Worm (Caenorhabditis elegans): ENCODE measurements around the gene C03B1.1.

DNA sequence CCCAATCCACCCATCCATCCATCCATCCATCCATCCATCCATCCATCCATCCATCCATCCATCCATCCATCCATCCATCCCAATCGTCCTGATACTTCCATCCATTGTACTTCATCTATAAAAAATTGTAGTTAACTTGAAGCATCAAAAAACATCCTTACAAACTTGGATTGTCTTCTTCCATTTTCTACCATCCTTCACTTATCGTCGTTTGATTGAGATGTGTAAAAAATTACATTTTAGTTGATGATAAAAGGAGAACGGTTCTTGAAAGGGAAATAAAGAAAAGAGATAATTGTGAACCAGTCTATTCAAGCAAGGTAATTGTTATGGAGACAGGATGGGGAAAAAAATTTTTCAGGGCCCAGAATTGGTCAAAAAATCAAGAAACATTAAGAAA lies 16.8 kb upstream of the C03B1.1 start, which contains the start of gene C03B1.10:
- TF ChIP-seq ref-1 (GFP tag; conservative IDR thresholded peaks at IDR 0.05) (no peak), klf-2 (GFP tag; conservative IDR thresholded peaks at IDR 0.05) (no peak), cog-1 (tag; optimal IDR thresholded peaks at IDR 0.05) (no peak), T22C8.4 (GFP tag; IDR thresholded peaks at IDR 0.05) (no peak), flt-1 (GFP tag; IDR thresholded peaks at IDR 0.05) (no peak)

All from whole organism, midembryonic.